Worm (Caenorhabditis elegans) whole organism, L4/young adult: ENCODE measurements around the gene T23F4.2.

Experiments
- dao-5 ChIP-seq: sonication (generic microtip); optimal IDR thresholded peaks from 2 replicates; lab custom pipeline; 2016; ENCODE audit warnings: missing genotype, missing genetic modification characterization, moderate library complexity, missing compliant biosample characterization
- him-1 ChIP-seq: sonication (generic microtip); optimal IDR thresholded peaks from 2 replicates; lab custom pipeline; 2016; ENCODE audit warnings: missing genotype, missing genetic modification reagents, missing genetic modification characterization, missing compliant biosample characterization

- TF ChIP-seq dao-5 (tag; lab: Kevin White, UChicago) (no peak), him-1 (tag; lab: Kevin White, UChicago) (no peak)
Observed at ce11 chrII:1152732-1153131, 10.6 kb upstream of the T23F4.2 start.
